Worm (Caenorhabditis elegans) whole organism, L1 larva: ENCODE data around the gene mip-1.

Source experiments
- blmp-1 ChIP-seq: fragments of 150-350 bp; optimal IDR thresholded peaks from 2 replicates; lab custom pipeline; 2014; ENCODE audit warnings: missing biosample characterization, missing genetic modification characterization
- dpl-1 ChIP-seq, 3 experiments: fragments of 150-350 bp in 2 of 3; sonication (generic microtip) in 1 of 3; optimal IDR thresholded peaks; 2 replicates each; lab custom pipeline; 2014 to 2017; ENCODE audit warnings: missing biosample characterization in 3 of 3, missing genetic modification characterization in 3 of 3, missing genetic modification reagents in 3 of 3
- hpl-2 ChIP-seq: fragments of 150-350 bp; optimal IDR thresholded peaks from 2 replicates; lab custom pipeline; 2014; ENCODE audit warnings: missing biosample characterization, missing genetic modification reagents, missing genetic modification characterization
- lsy-2 ChIP-seq, 2 experiments: fragments of 150-350 bp; optimal IDR thresholded peaks; 2 replicates each; lab custom pipeline; 2014; ENCODE audit warnings: missing biosample characterization in 2 of 2, missing genetic modification characterization in 2 of 2
- mdl-1 ChIP-seq, 2 experiments: fragments of 150-350 bp; optimal IDR thresholded peaks; 2 replicates each; lab custom pipeline; 2014 to 2017; ENCODE audit warnings: missing biosample characterization in 2 of 2, missing genetic modification characterization in 2 of 2, inconsistent platforms in 1 of 2
- mef-2 ChIP-seq: fragments of 150-350 bp; optimal IDR thresholded peaks from 2 replicates; lab custom pipeline; 2014; ENCODE audit warnings: missing biosample characterization, missing genetic modification characterization
- nhr-28 ChIP-seq: fragments of 150-350 bp; optimal IDR thresholded peaks from 2 replicates; lab custom pipeline; 2014; ENCODE audit warnings: missing biosample characterization, missing genetic modification characterization
- pag-3 ChIP-seq: sonication (generic microtip); optimal IDR thresholded peaks from 2 replicates; lab custom pipeline; 2017; ENCODE audit warnings: missing genetic modification characterization, mild to moderate bottlenecking, missing compliant biosample characterization, antibody characterized with exemption, borderline replicate concordance; ENCODE audit not compliant: insufficient read depth
- snpc-4 ChIP-seq: fragments of 150-350 bp; optimal IDR thresholded peaks from 2 replicates; lab custom pipeline; 2014; ENCODE audit warnings: missing biosample characterization, missing genetic modification characterization
- unc-130 ChIP-seq: fragments of 150-350 bp; optimal IDR thresholded peaks from 2 replicates; lab custom pipeline; 2017; ENCODE audit warnings: missing biosample characterization, missing genetic modification characterization, inconsistent platforms
- unc-30 ChIP-seq: sonication (generic microtip); optimal IDR thresholded peaks from 2 replicates; lab custom pipeline; 2017; ENCODE audit warnings: missing biosample characterization, missing genetic modification characterization
- unc-62 ChIP-seq: fragments of 150-350 bp; optimal IDR thresholded peaks from 2 replicates; lab custom pipeline; 2014; ENCODE audit warnings: missing biosample characterization, missing genetic modification reagents, missing genetic modification characterization

DNA sequence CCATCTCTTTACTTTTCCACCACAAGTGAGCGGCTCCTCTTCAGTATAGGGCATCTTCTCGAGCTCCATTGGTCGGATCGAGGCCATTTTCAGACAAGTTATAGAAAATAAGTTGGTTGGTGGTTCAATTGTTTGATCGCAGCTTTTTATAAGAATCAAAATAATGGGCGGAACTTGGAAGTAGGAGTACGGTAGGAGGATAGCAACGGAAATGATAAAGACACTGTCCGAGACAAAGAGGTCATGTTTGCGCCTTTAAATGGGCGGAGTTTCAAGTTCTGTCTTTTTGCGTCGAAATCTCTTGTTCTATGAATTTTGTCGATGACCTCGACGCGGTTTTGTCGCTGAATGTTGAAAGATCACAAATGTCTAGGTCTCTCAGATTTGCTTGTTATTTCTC is 29.3 kb downstream of the mip-1 start, which contains the start of gene F26A1.8:
- TF ChIP-seq hpl-2 = no peak
- TF ChIP-seq mdl-1 (tag; optimal IDR thresholded peaks at IDR 0.05; lab: Kevin White, UChicago) = no peak
- TF ChIP-seq pag-3 (tag; lab: Kevin White, UChicago) = no peak
- no peak for TF ChIP-seq mef-2 (tag; lab: Kevin White, UChicago)
- TF ChIP-seq nhr-28 (tag; lab: Kevin White, UChicago) = no peak
- no peak for TF ChIP-seq lsy-2 (tag; optimal IDR thresholded peaks at IDR 0.05; lab: Kevin White, UChicago)
- TF ChIP-seq dpl-1 (GFP tag; optimal IDR thresholded peaks at IDR 0.05; lab: Kevin White, UChicago) = no peak
- TF ChIP-seq unc-62 (GFP tag; lab: Kevin White, UChicago) = no peak
- no peak for TF ChIP-seq snpc-4 (tag; lab: Kevin White, UChicago)
- TF ChIP-seq unc-130 (tag; lab: Kevin White, UChicago) = no peak
- TF ChIP-seq blmp-1 (tag; lab: Kevin White, UChicago) = no peak
- TF ChIP-seq unc-30 (tag; lab: Kevin White, UChicago) = no peak
